Worm (Caenorhabditis elegans): Measurements from ENCODE around the gene hcf-1.

ce11 chrIV:7800338-7800737, 26.3 kb upstream of the hcf-1 start:
- TF ChIP-seq dpl-1 (GFP tag; optimal IDR thresholded peaks at IDR 0.05) (no peak), ceh-28 (tag; optimal IDR thresholded peaks at IDR 0.05) (no peak), ces-1 (GFP tag; optimal IDR thresholded peaks at IDR 0.05) (no peak), arid-1 (GFP tag; conservative IDR thresholded peaks at IDR 0.05) (no peak), lin-39 (tag; optimal IDR thresholded peaks at IDR 0.05) (no peak), nhr-28 (tag; optimal IDR thresholded peaks at IDR 0.05) (no peak), nhr-111 (GFP tag; optimal IDR thresholded peaks at IDR 0.05) (no peak), nhr-77 (tag; optimal IDR thresholded peaks at IDR 0.05) (no peak), pqm-1 (tag; optimal IDR thresholded peaks at IDR 0.05) (no peak), nhr-10 (tag; optimal IDR thresholded peaks at IDR 0.05) (no peak), ZK546.5 (tag; optimal IDR thresholded peaks at IDR 0.05) (no peak), nhr-237 (tag; optimal IDR thresholded peaks at IDR 0.05) (no peak), unc-62 (GFP tag; optimal IDR thresholded peaks at IDR 0.05 in 1 of 2) (no peak), unc-62 (tag; optimal IDR thresholded peaks at IDR 0.05) (no peak), dmd-6 (GFP tag; IDR thresholded peaks at IDR 0.05) (no peak)
